Worm (Caenorhabditis elegans) whole organism, mixed stage, embryonic: Measurements from ENCODE around the gene str-23.
"Not testable (repeated sequence)": the region's sequence is repeated elsewhere in the genome, so short reads cannot be mapped to it uniquely, and the experiment has no call there.

Experiments
- bed-3 ChIP-seq: fragments of 200-800 bp; sonication (Bioruptor generic); optimal IDR thresholded peaks from 3 replicates; lab custom pipeline; 2018; ENCODE audit warnings: mild to moderate bottlenecking, missing genetic modification characterization, moderate library complexity, missing compliant biosample characterization
- blmp-1 ChIP-seq: fragments of 150-350 bp; optimal IDR thresholded peaks from 2 replicates; lab custom pipeline; 2014; ENCODE audit warnings: missing biosample characterization, missing genetic modification characterization
- ceh-39 ChIP-seq: fragments of 150-350 bp; optimal IDR thresholded peaks from 2 replicates; lab custom pipeline; 2014; ENCODE audit warnings: missing biosample characterization, missing genetic modification characterization
- ceh-43 ChIP-seq: fragments of 200-800 bp; sonication (Bioruptor generic); optimal IDR thresholded peaks from 2 replicates; lab custom pipeline; 2018; ENCODE audit warnings: mild to moderate bottlenecking, missing genetic modification characterization, moderate library complexity, missing compliant biosample characterization
- ces-1 ChIP-seq: fragments of 150-350 bp; optimal IDR thresholded peaks from 2 replicates; lab custom pipeline; 2014; ENCODE audit warnings: missing biosample characterization, missing genetic modification reagents, missing genetic modification characterization
- cnd-1 ChIP-seq: fragments of 200-800 bp; sonication (Bioruptor generic); optimal IDR thresholded peaks from 2 replicates; lab custom pipeline; 2018; ENCODE audit warnings: mild to moderate bottlenecking, missing genetic modification characterization, missing compliant biosample characterization
- drap-1 ChIP-seq: fragments of 200-800 bp; sonication (Bioruptor generic); optimal IDR thresholded peaks from 3 replicates; lab custom pipeline; 2018; ENCODE audit warnings: mild to moderate bottlenecking, missing genetic modification characterization, missing compliant biosample characterization
- elt-1 ChIP-seq: sonication (generic microtip); optimal IDR thresholded peaks from 2 replicates; lab custom pipeline; 2017; ENCODE audit warnings: missing genetic modification characterization, mild to moderate bottlenecking, missing compliant biosample characterization, antibody characterized with exemption, moderate library complexity, borderline replicate concordance; ENCODE audit not compliant: insufficient read depth
- elt-3 ChIP-seq: fragments of 150-350 bp; optimal IDR thresholded peaks from 2 replicates; lab custom pipeline; 2014; ENCODE audit warnings: missing biosample characterization, missing genetic modification characterization
- flh-1 ChIP-seq: fragments of 200-800 bp; sonication (Bioruptor generic); optimal IDR thresholded peaks from 2 replicates; lab custom pipeline; 2018; ENCODE audit warnings: mild to moderate bottlenecking, missing genetic modification characterization, moderate library complexity, missing compliant biosample characterization
- ham-2 ChIP-seq: fragments of 200-800 bp; sonication (Bioruptor generic); optimal IDR thresholded peaks from 2 replicates; lab custom pipeline; 2018; ENCODE audit warnings: mild to moderate bottlenecking, missing genetic modification characterization, missing compliant biosample characterization
- hlh-1 ChIP-seq: fragments of 150-350 bp; optimal IDR thresholded peaks from 2 replicates; lab custom pipeline; 2014; ENCODE audit warnings: missing biosample characterization, missing genetic modification reagents, missing genetic modification characterization
- lin-13 ChIP-seq: fragments of 150-350 bp; optimal IDR thresholded peaks from 2 replicates; lab custom pipeline; 2014; ENCODE audit warnings: missing biosample characterization, missing genetic modification characterization
- lin-32 ChIP-seq: fragments of 200-800 bp; sonication (Bioruptor generic); optimal IDR thresholded peaks from 2 replicates; lab custom pipeline; 2018; ENCODE audit warnings: mild to moderate bottlenecking, missing genetic modification characterization, missing compliant biosample characterization
- mab-5 ChIP-seq: fragments of 150-350 bp; optimal IDR thresholded peaks from 2 replicates; lab custom pipeline; 2014; ENCODE audit warnings: missing biosample characterization, missing genetic modification characterization
- mep-1 ChIP-seq: fragments of 150-350 bp; optimal IDR thresholded peaks from 2 replicates; lab custom pipeline; 2017; ENCODE audit warnings: missing biosample characterization, missing genetic modification reagents, missing genetic modification characterization, inconsistent platforms
- mls-2 ChIP-seq: sonication (generic microtip); optimal IDR thresholded peaks from 2 replicates; lab custom pipeline; 2016; ENCODE audit warnings: mild to moderate bottlenecking, missing genetic modification characterization, moderate library complexity, missing compliant biosample characterization
- nhr-12 ChIP-seq: fragments of 150-350 bp; optimal IDR thresholded peaks from 2 replicates; lab custom pipeline; 2014; ENCODE audit warnings: missing biosample characterization, missing genetic modification characterization
- nhr-2 ChIP-seq: fragments of 150-350 bp; optimal IDR thresholded peaks from 2 replicates; lab custom pipeline; 2014; ENCODE audit warnings: missing biosample characterization, missing genetic modification characterization
- nhr-28 ChIP-seq: fragments of 150-350 bp; optimal IDR thresholded peaks from 2 replicates; lab custom pipeline; 2014; ENCODE audit warnings: missing biosample characterization, missing genetic modification characterization
- sem-2 ChIP-seq: fragments of 200-800 bp; sonication (Bioruptor generic); optimal IDR thresholded peaks from 2 replicates; lab custom pipeline; 2018; ENCODE audit warnings: mild to moderate bottlenecking, missing genetic modification characterization, missing compliant biosample characterization
- snpc-4 ChIP-seq: fragments of 150-350 bp; optimal IDR thresholded peaks from 2 replicates; lab custom pipeline; 2014; ENCODE audit warnings: missing biosample characterization, missing genetic modification characterization
- sptf-1 ChIP-seq: sonication (generic microtip); optimal IDR thresholded peaks from 2 replicates; lab custom pipeline; 2017; ENCODE audit warnings: mild to moderate bottlenecking, missing genetic modification characterization, moderate library complexity, missing compliant biosample characterization
- tbx-8 ChIP-seq: fragments of 200-800 bp; sonication (Bioruptor generic); optimal IDR thresholded peaks from 2 replicates; lab custom pipeline; 2018; ENCODE audit warnings: mild to moderate bottlenecking, missing genetic modification characterization, moderate library complexity, missing compliant biosample characterization
- unc-120 ChIP-seq: sonication (generic microtip); optimal IDR thresholded peaks from 2 replicates; lab custom pipeline; 2017; ENCODE audit warnings: missing genetic modification characterization, missing compliant biosample characterization; ENCODE audit not compliant: poor library complexity, severe bottlenecking
- unc-39 ChIP-seq: fragments of 150-350 bp; optimal IDR thresholded peaks from 2 replicates; lab custom pipeline; 2014; ENCODE audit warnings: missing biosample characterization, missing genetic modification characterization
- zip-8 ChIP-seq: fragments of 150-350 bp; optimal IDR thresholded peaks from 2 replicates; lab custom pipeline; 2014; ENCODE audit warnings: missing biosample characterization, missing genetic modification characterization

Gene str-23

DNA sequence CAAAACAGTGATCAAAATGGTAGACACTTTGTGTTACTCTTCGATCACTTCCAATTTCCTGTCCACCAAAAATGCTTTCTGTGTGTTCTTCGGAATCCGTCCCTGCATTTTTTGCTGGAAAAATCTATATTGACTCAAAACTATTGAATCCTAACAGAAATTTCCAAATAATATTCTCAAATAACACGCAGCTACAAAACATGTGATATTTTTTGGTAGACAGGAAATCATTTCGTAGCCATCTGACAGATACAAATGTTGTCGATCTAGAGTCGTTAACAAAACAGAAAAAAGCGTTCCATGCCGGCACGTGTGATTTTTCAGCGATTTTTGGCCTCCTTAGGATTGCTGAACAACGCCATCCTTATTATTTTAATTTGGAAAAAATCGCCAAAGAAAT, 31.8 kb upstream of the str-23 start, which contains the start of gene str-263:
Gene str-263, plus strand, starts transcription at position 301 of the 400 bp plus-strand sequence.
- TF ChIP-seq mep-1 (no peak), mab-5 (tag; lab: Kevin White, UChicago) (no peak), nhr-12 (no peak), zip-8 (no peak), lin-32 (GFP tag; lab: Kevin White, UChicago) (no peak), cnd-1 (tag; lab: Kevin White, UChicago) (no peak), unc-39 (tag; lab: Kevin White, UChicago) (no peak), blmp-1 (tag; lab: Kevin White, UChicago) (no peak), lin-13 (no peak), nhr-2 (tag; lab: Kevin White, UChicago) (no peak), drap-1 (GFP tag; lab: Kevin White, UChicago) (no peak), ceh-39 (tag; lab: Kevin White, UChicago) (no peak), flh-1 (GFP tag; lab: Kevin White, UChicago) (no peak), snpc-4 (tag; lab: Kevin White, UChicago) (no peak), sem-2 (GFP tag; lab: Kevin White, UChicago) (no peak), sptf-1 (no peak), hlh-1 (tag; lab: Kevin White, UChicago) (no peak), elt-1 (tag; lab: Kevin White, UChicago) (no peak), ham-2 (GFP tag; lab: Kevin White, UChicago) (no peak)

DNA sequence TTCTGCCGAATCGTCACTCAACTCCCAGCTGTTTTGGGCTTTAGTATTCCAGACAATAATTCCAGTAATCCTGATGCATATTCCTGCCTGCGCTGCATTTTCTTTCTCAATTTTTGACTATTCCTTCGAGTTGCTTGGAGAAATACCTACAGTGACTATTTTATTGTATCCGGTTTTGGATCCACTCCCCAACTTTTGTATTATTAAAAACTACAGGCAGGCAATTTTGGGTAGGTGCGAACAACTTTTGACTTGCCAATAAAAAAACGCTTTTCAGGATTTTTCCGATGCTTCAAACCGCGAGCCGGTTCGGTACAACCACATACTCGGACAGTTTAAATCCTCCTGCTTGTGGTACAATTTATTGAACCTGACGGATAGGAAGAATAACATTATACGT, 30.1 kb upstream of the str-23 start:
- TF ChIP-seq ces-1 (no peak), mls-2 (tag; lab: Kevin White, UChicago) (no peak), bed-3 (GFP tag; lab: Kevin White, UChicago) (no peak), blmp-1 (tag; lab: Kevin White, UChicago) (no peak), cnd-1 (tag; lab: Kevin White, UChicago) (no peak), unc-120 (tag; lab: Kevin White, UChicago) (no peak), ham-2 (GFP tag; lab: Kevin White, UChicago) (no peak), lin-32 (GFP tag; lab: Kevin White, UChicago) (no peak), nhr-2 (tag; lab: Kevin White, UChicago) (no peak), mab-5 (tag; lab: Kevin White, UChicago) (no peak), hlh-1 (tag; lab: Kevin White, UChicago) (no peak)

DNA sequence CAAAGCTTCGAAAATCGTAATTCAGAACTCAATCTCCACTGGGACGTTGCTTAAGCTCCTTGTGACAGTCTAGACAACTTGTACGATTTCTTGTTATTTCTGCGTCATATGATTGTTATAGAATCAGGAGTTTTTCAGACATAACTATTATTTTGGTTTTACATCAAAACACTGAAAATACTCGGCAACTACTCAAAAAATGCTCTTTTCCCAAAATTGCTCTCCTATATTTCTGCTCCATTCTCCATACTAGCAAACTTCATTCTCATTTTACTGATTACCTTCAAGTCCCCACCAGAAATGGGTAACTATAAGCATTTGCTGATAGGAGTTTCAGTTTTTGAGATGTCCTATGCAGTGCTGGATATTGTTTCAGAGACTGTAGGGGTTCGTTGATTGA, 23.2 kb upstream of the str-23 start, which contains the start of gene C55A1.1:
Gene C55A1.1, plus strand, starts transcription at position 301 of the 400 bp plus-strand sequence.
- TF ChIP-seq nhr-12 (no peak), nhr-28 (no peak)

DNA sequence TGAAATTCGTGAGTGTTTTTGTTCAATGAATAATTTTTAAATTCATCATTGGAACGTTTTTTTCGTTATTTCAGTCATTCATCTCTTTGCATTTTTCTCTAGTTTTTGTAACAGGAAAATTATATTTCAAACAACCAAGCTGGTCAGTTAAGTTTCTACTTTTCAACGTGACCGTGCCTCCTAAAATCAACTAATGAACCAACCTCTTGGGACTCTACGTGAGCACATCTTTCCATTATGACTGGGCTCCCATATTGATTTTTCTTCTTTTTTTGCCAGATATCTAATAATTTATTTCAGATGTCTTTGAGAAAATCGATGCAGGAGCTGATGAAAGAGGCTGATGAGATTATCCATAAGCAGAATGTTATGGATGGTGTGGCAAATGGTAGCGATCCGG, 19.1 kb upstream of the str-23 start, which contains the start of gene C55A1.11:
Gene C55A1.11, plus strand, starts transcription at position 301 of the 400 bp plus-strand sequence.
- TF ChIP-seq unc-120 (tag; lab: Kevin White, UChicago) (no peak), flh-1 (GFP tag; lab: Kevin White, UChicago) (no peak), blmp-1 (tag; lab: Kevin White, UChicago) (no peak), hlh-1 (tag; lab: Kevin White, UChicago) (no peak)

DNA sequence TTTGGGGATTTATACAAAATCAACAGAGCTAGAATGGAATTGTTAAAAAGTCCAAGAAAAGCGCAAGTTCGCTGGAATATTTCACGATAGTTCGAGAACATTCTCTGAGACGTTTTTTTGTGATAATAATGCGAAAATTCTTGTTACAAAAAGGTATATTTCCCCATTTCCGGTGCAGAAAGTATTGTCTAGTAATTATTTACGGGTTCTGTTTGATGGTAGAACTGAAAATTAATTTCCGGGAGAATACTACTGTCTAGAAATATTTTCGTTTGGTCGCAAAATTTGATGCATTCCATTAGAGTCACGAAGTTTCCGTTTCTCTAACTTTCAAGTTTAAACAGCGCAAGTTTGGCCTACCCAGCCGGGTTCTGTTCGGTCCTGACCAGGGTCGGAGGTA, 15.1 kb upstream of the str-23 start, which contains the start of gene str-248:
Gene str-248, minus strand, starts transcription at position 101 of the 400 bp plus-strand sequence.
- no peak for TF ChIP-seq hlh-1 (tag; lab: Kevin White, UChicago)
- no peak for TF ChIP-seq bed-3 (GFP tag; lab: Kevin White, UChicago)
- no peak for TF ChIP-seq ceh-43 (GFP tag; lab: Kevin White, UChicago)
- TF ChIP-seq cnd-1 (tag; lab: Kevin White, UChicago): no peak
- no peak for TF ChIP-seq tbx-8 (GFP tag; lab: Kevin White, UChicago)
- TF ChIP-seq, all 35 proteins: peak for 0

DNA sequence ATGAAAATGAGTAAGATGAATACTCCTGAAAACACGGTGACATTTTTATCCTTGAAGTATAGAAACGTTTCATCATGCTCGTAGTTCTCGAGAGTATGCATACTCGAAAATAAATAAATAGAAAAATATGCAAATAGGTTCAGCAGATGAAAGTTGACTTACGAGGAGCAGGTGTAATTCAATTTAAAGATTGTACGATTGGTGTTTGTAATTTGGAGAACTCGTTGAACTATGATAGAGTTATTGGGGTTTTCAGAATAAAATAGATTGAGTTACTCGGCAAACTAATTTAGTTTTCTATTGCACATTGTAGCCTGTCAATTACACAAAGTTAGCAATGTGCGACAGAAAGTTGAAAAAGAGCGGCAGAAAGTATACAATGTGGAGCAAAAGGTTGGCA, 5.8 kb upstream of the str-23 start, which contains the start of gene srz-44:
Gene srz-44, minus strand, starts transcription at position 101 of the 400 bp plus-strand sequence.
- TF ChIP-seq nhr-28 (no peak), ces-1 (peak; percentile 13)
- TF ChIP-seq, all 35 proteins: peak for 1

DNA sequence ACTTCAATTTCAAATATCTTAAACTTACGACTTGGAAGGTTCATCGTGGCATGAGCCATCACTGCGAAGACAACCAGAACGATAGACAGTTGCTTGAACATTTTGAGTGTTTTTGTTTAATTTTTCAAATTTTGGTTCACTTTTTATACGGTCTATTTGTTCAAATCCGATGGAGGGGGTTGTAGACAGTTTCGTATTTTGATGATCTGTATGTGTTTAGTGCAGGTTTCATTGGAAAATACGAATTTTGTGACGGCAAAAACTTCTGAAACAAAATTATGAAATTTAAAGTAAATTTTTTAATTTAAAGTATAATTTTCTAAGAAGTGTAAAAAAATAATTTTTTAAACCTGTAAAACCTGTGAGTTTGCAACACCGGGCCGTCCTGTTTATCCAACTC, 1.5 kb upstream of the str-23 start, which contains the start of gene C55A1.4:
Gene C55A1.4, minus strand, starts transcription at position 101 of the 400 bp plus-strand sequence.
- TF ChIP-seq mab-5 (tag; lab: Kevin White, UChicago); hlh-1 (tag; lab: Kevin White, UChicago); elt-3: not testable (repeated sequence)
